Worm (Caenorhabditis elegans): ENCODE data around the gene itm-2.
A peak's percentile ranks its signal among the peaks of the same experiment; 100 is the strongest.

itm-2 gene

DNA sequence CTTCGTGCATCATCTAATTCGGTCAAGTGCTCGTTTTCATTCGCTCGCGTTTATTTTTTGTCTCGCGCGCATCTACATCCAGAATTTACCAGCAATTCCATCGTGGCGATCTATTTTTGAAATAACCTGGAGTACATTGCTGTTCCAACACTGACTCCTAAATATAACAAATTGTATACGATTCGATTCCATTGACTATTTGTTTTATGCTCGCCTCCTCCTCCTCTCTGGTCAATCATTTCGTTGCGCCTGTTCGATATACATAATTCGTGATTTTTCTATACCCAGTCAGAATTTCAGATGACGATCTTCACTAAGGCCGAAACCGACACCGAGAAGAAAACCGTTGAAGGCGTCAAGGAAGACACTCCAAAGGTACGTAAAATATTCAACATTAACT is at the start of gene itm-2:
itm-2 (plus strand) TSS at position 301 of the 400 bp plus-strand sequence.
- TF ChIP-seq ham-2 (GFP tag; optimal IDR thresholded peaks at IDR 0.05), result no peak
- no peak for TF ChIP-seq elt-3 (tag; optimal IDR thresholded peaks at IDR 0.05)
- no peak for TF ChIP-seq ceh-39 (tag; optimal IDR thresholded peaks at IDR 0.05)
- TF ChIP-seq unc-120 (tag; optimal IDR thresholded peaks at IDR 0.05; ENCODE audit: poor library complexity, severe bottlenecking), result no peak
- no peak for TF ChIP-seq flh-1 (GFP tag; optimal IDR thresholded peaks at IDR 0.05)
- no peak for TF ChIP-seq ztf-11 (tag; optimal IDR thresholded peaks at IDR 0.05)
- no peak for TF ChIP-seq hlh-1 (tag; optimal IDR thresholded peaks at IDR 0.05)
- no peak for TF ChIP-seq cnd-1 (tag; optimal IDR thresholded peaks at IDR 0.05)
- no peak for TF ChIP-seq unc-62 (GFP tag; optimal IDR thresholded peaks at IDR 0.05)
- TF ChIP-seq mls-2 (tag; optimal IDR thresholded peaks at IDR 0.05), result no peak
- TF ChIP-seq mab-5 (tag; optimal IDR thresholded peaks at IDR 0.05), result no peak
- TF ChIP-seq sptf-1 (tag; optimal IDR thresholded peaks at IDR 0.05), result no peak

DNA sequence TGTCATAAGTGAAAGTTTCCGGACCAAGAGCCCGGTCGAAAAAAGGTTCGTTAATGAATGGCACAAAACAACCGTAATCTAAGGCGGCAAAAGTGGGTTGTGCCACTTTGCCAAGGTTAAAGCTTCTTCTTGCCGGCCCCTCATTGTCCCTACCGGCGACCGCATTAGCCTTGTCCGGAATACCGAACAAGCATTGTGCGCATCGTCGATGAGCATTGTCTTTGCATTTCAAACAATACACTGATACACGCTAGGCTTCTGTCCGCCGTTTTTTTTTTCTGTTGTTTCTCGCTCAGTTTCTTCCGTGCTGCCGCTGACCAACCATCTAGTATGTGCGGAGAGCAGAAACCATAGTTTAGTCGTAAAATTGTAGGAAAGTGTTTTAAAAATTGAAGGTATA is 47.7 kb upstream of the itm-2 start, which contains the start of gene C03F11.2:
C03F11.2 (minus strand) TSS at position 101 of the 400 bp plus-strand sequence.
- TF ChIP-seq lsy-2 (tag; optimal IDR thresholded peaks at IDR 0.05) (no peak), unc-62 (GFP tag; optimal IDR thresholded peaks at IDR 0.05) (no peak), nhr-28 (tag; optimal IDR thresholded peaks at IDR 0.05) (no peak), elt-3 (tag; optimal IDR thresholded peaks at IDR 0.05) (no peak), unc-120 (tag; optimal IDR thresholded peaks at IDR 0.05; ENCODE audit: poor library complexity, severe bottlenecking) (no peak), drap-1 (GFP tag; optimal IDR thresholded peaks at IDR 0.05) (no peak), tbx-8 (GFP tag; optimal IDR thresholded peaks at IDR 0.05) (no peak), nhr-2 (tag; optimal IDR thresholded peaks at IDR 0.05) (no peak), cnd-1 (tag; optimal IDR thresholded peaks at IDR 0.05) (no peak), lin-32 (GFP tag; optimal IDR thresholded peaks at IDR 0.05) (no peak), sptf-1 (tag; optimal IDR thresholded peaks at IDR 0.05) (no peak), nhr-76 (tag; optimal IDR thresholded peaks at IDR 0.05) (no peak), mls-2 (tag; optimal IDR thresholded peaks at IDR 0.05) (no peak), lin-13 (tag; optimal IDR thresholded peaks at IDR 0.05) (no peak), ces-1 (GFP tag; optimal IDR thresholded peaks at IDR 0.05) (no peak), nhr-237 (tag; optimal IDR thresholded peaks at IDR 0.05) (no peak), mab-5 (tag; optimal IDR thresholded peaks at IDR 0.05) (no peak), snpc-4 (tag; optimal IDR thresholded peaks at IDR 0.05) (no peak), ceh-83 (GFP tag; optimal IDR thresholded peaks at IDR 0.05) (no peak), flh-1 (GFP tag; optimal IDR thresholded peaks at IDR 0.05) (no peak)

DNA sequence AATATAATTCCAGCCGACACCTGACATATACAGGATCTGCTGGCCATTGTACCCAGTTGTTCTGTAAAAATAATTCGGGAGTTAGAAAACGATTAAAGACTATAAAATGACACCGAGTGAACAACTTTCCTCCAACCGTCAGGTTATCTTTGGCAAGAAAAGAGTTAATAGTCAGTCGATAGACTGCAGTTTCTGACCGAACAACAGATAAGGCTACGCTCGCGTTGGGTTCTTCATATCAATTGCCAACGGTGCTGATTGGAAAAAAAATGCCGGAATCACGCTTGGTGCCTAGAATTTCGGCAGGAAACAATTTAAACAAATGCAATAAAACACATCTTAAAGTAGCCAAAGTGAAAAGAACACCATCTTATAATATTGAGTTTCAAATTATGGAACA is 44.4 kb upstream of the itm-2 start, which contains the start of gene scav-1:
scav-1 (minus strand) TSS at position 61 of the 400 bp plus-strand sequence.
- TF ChIP-seq nhr-2 (tag; optimal IDR thresholded peaks at IDR 0.05) (no peak), elt-3 (tag; optimal IDR thresholded peaks at IDR 0.05) (no peak), mls-2 (tag; optimal IDR thresholded peaks at IDR 0.05) (no peak)

DNA sequence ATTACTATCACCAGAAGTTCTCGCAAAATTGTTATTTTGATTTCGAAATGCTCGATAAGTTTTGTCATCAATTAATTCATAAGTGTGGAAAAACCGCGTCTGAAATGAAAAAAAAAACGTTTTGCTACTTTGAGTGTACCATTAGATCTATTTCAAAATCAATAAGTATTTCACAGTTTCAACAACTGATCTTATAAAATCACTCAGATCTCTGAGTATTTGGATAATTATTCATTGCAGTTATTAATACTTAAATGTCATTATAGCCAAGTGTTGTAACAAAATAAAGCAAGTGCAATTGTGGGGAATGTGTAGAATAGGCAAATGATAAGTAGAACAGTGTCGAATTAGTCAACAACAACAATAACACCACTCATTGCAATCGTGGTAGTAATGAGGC is 38.6 kb upstream of the itm-2 start, which contains the start of gene C03F11.4:
C03F11.4 (minus strand) TSS at position 101 of the 400 bp plus-strand sequence.
- TF ChIP-seq lsy-2 (tag; optimal IDR thresholded peaks at IDR 0.05), result no peak
- no peak for TF ChIP-seq sem-2 (GFP tag; optimal IDR thresholded peaks at IDR 0.05)
- no peak for TF ChIP-seq mep-1 (tag; optimal IDR thresholded peaks at IDR 0.05)
- TF ChIP-seq ceh-83 (GFP tag; optimal IDR thresholded peaks at IDR 0.05), result no peak
- no peak for TF ChIP-seq zip-8 (tag; optimal IDR thresholded peaks at IDR 0.05)
- no peak for TF ChIP-seq nhr-12 (tag; optimal IDR thresholded peaks at IDR 0.05)
- TF ChIP-seq elt-3 (tag; optimal IDR thresholded peaks at IDR 0.05), result no peak
- no peak for TF ChIP-seq snpc-4 (tag; optimal IDR thresholded peaks at IDR 0.05)
- no peak for TF ChIP-seq nhr-28 (tag; optimal IDR thresholded peaks at IDR 0.05)
- TF ChIP-seq ztf-11 (tag; optimal IDR thresholded peaks at IDR 0.05), result no peak
- TF ChIP-seq bed-3 (GFP tag; optimal IDR thresholded peaks at IDR 0.05), result no peak
- no peak for TF ChIP-seq unc-39 (tag; optimal IDR thresholded peaks at IDR 0.05)
- no peak for TF ChIP-seq lin-32 (GFP tag; optimal IDR thresholded peaks at IDR 0.05)

DNA sequence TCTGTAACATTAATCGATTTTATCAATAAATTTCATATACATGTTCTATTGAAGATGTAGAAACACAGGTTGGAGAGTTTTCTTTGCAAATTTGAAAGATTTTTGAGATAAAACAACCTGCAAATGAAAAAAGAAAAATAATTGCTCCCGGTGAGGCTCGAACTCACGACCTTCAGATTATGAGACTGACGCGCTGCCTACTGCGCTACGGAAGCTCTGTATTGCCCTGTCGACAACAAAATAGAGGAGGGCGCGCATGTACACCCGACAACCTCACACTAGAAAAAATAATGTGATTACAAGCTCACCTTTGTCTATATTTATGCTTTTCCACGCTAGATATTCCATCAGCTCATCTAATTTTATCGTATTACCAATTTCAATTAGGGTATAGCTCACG is 37.7 kb upstream of the itm-2 start:
- TF ChIP-seq ztf-11 (tag; optimal IDR thresholded peaks at IDR 0.05) (no peak), mls-2 (tag; optimal IDR thresholded peaks at IDR 0.05) (peak; percentile 70), lin-13 (tag; optimal IDR thresholded peaks at IDR 0.05) (no peak), tbx-8 (GFP tag; optimal IDR thresholded peaks at IDR 0.05) (no peak), cnd-1 (tag; optimal IDR thresholded peaks at IDR 0.05) (peak; percentile 53), ceh-43 (GFP tag; optimal IDR thresholded peaks at IDR 0.05) (peak; percentile 50), mep-1 (tag; optimal IDR thresholded peaks at IDR 0.05) (peak; percentile 5), unc-39 (tag; optimal IDR thresholded peaks at IDR 0.05) (no peak), lsy-2 (tag; optimal IDR thresholded peaks at IDR 0.05) (no peak), nhr-28 (tag; optimal IDR thresholded peaks at IDR 0.05) (no peak), flh-1 (GFP tag; optimal IDR thresholded peaks at IDR 0.05) (no peak), sptf-1 (tag; optimal IDR thresholded peaks at IDR 0.05) (peak; percentile 72), lin-32 (GFP tag; optimal IDR thresholded peaks at IDR 0.05) (no peak), ham-2 (GFP tag; optimal IDR thresholded peaks at IDR 0.05) (peak; percentile 2), ceh-83 (GFP tag; optimal IDR thresholded peaks at IDR 0.05) (peak; percentile 82), zip-8 (tag; optimal IDR thresholded peaks at IDR 0.05) (no peak), nhr-2 (tag; optimal IDR thresholded peaks at IDR 0.05) (no peak), elt-1 (tag; optimal IDR thresholded peaks at IDR 0.05; ENCODE audit: borderline replicate concordance, insufficient read depth) (no peak), blmp-1 (tag; optimal IDR thresholded peaks at IDR 0.05) (no peak), M03D4.4 (tag; optimal IDR thresholded peaks at IDR 0.05) (peak; percentile 53), snpc-4 (tag; optimal IDR thresholded peaks at IDR 0.05) (no peak), unc-62 (GFP tag; optimal IDR thresholded peaks at IDR 0.05) (no peak), nhr-237 (tag; optimal IDR thresholded peaks at IDR 0.05) (no peak), nhr-12 (tag; optimal IDR thresholded peaks at IDR 0.05) (no peak), hlh-1 (tag; optimal IDR thresholded peaks at IDR 0.05) (no peak), drap-1 (GFP tag; optimal IDR thresholded peaks at IDR 0.05) (peak; percentile 60), unc-120 (tag; optimal IDR thresholded peaks at IDR 0.05; ENCODE audit: poor library complexity, severe bottlenecking) (no peak), nhr-76 (tag; optimal IDR thresholded peaks at IDR 0.05) (no peak), ceh-39 (tag; optimal IDR thresholded peaks at IDR 0.05) (no peak), sem-2 (GFP tag; optimal IDR thresholded peaks at IDR 0.05) (peak; percentile 27), elt-3 (tag; optimal IDR thresholded peaks at IDR 0.05) (no peak), ces-1 (GFP tag; optimal IDR thresholded peaks at IDR 0.05) (no peak), bed-3 (GFP tag; optimal IDR thresholded peaks at IDR 0.05) (peak; percentile 17)
